Worm (Caenorhabditis elegans) whole organism, L4 larva: ENCODE results near the gene fbxb-48.

Source experiments
- D1046.2 ChIP-seq: fragments of 200-800 bp; sonication (Bioruptor generic); IDR thresholded peaks from 2 replicates; pipeline ENCODE4 v1.3.6; 2022; ENCODE audit warnings: missing genetic modification characterization, missing compliant biosample characterization
- F37D6.2 ChIP-seq: sonication (generic microtip); optimal IDR thresholded peaks from 2 replicates; lab custom pipeline; 2016; ENCODE audit warnings: mild to moderate bottlenecking, missing genetic modification characterization, missing compliant biosample characterization
- F44E2.7 ChIP-seq: fragments of 200-800 bp; sonication (Bioruptor generic); IDR thresholded peaks from 2 replicates; pipeline ENCODE4 v2.1.2; 2022; ENCODE audit warnings: missing genetic modification characterization, missing compliant biosample characterization
- T26A8.4 ChIP-seq: fragments of 200-800 bp; sonication (Bioruptor generic); IDR thresholded peaks from 2 replicates; pipeline ENCODE4 v1.3.6; 2022; ENCODE audit warnings: missing genetic modification characterization, missing compliant biosample characterization
- Y48G9A.11 ChIP-seq: fragments of 200-800 bp; sonication (Bioruptor generic); IDR thresholded peaks from 2 replicates; pipeline ENCODE4 v1.3.6; 2022; ENCODE audit warnings: missing genetic modification reagents, missing genetic modification characterization, missing compliant biosample characterization
- aha-1 ChIP-seq: fragments of 150-350 bp; peaks from one replicate; lab custom pipeline; 2014; ENCODE audit warnings: missing biosample characterization, missing genetic modification characterization
- ama-1 ChIP-seq: fragments of 150-350 bp; optimal IDR thresholded peaks from 2 replicates; lab custom pipeline; 2014; ENCODE audit warnings: inconsistent platforms, mixed read lengths
- arid-1 ChIP-seq: fragments of 200-800 bp; sonication (Bioruptor generic); conservative IDR thresholded peaks from 2 replicates; pipeline ENCODE4 v1.3.6; 2022; ENCODE audit warnings: missing genetic modification reagents, missing genetic modification characterization, missing compliant biosample characterization
- attf-4 ChIP-seq: sonication (generic microtip); optimal IDR thresholded peaks from 3 replicates; lab custom pipeline; 2017; ENCODE audit warnings: missing biosample characterization, missing genetic modification characterization
- ceh-28 ChIP-seq: fragments of 150-350 bp; optimal IDR thresholded peaks from 2 replicates; lab custom pipeline; 2014; ENCODE audit warnings: missing biosample characterization, missing genetic modification reagents, missing genetic modification characterization
- ceh-32 ChIP-seq: sonication (generic microtip); optimal IDR thresholded peaks from 2 replicates; lab custom pipeline; 2016; ENCODE audit warnings: mild to moderate bottlenecking, missing genetic modification characterization, missing compliant biosample characterization; ENCODE audit not compliant: poor library complexity
- ceh-44 ChIP-seq: fragments of 200-800 bp; sonication (Bioruptor generic); IDR thresholded peaks from 2 replicates; pipeline ENCODE4 v1.3.6; 2022; ENCODE audit warnings: missing genetic modification reagents, missing genetic modification characterization, missing compliant biosample characterization
- ceh-82 ChIP-seq: sonication (generic microtip); optimal IDR thresholded peaks from 2 replicates; lab custom pipeline; 2017; ENCODE audit warnings: missing biosample characterization, missing genetic modification characterization
- ctbp-1 ChIP-seq: fragments of 200-800 bp; sonication (Bioruptor generic); IDR thresholded peaks from 2 replicates; pipeline ENCODE4 v1.3.6; 2022; ENCODE audit warnings: missing genetic modification reagents, missing genetic modification characterization, missing compliant biosample characterization
- daf-16 ChIP-seq, 3 experiments: sonication (generic microtip); optimal IDR thresholded peaks; 2 replicates each; lab custom pipeline; 2016 to 2017; ENCODE audit warnings: missing genetic modification characterization in 3 of 3, missing genetic modification reagents in 3 of 3, mild to moderate bottlenecking in 2 of 3, missing compliant biosample characterization in 2 of 3, missing biosample characterization in 1 of 3, moderate library complexity in 1 of 3
- dmd-8 ChIP-seq: fragments of 200-800 bp; sonication (Bioruptor generic); IDR thresholded peaks from 2 replicates; pipeline ENCODE4 v1.3.6; 2022; ENCODE audit warnings: missing genetic modification characterization, missing compliant biosample characterization
- dmd-9 ChIP-seq: fragments of 200-800 bp; sonication (Bioruptor generic); IDR thresholded peaks from 2 replicates; pipeline ENCODE4 v1.3.6; 2022; ENCODE audit warnings: missing genetic modification reagents, missing genetic modification characterization, missing compliant biosample characterization
- dve-1 ChIP-seq: sonication (generic microtip); optimal IDR thresholded peaks from 2 replicates; lab custom pipeline; 2017; ENCODE audit warnings: antibody characterized with exemption, mild to moderate bottlenecking, missing genetic modification characterization, missing compliant biosample characterization; ENCODE audit not compliant: insufficient read depth
- egl-27 ChIP-seq: sonication (generic microtip); optimal IDR thresholded peaks from 3 replicates; lab custom pipeline; 2017; ENCODE audit warnings: missing biosample characterization, missing genetic modification reagents, missing genetic modification characterization
- lin-1 ChIP-seq: fragments of 200-800 bp; sonication (Bioruptor generic); IDR thresholded peaks from 2 replicates; pipeline ENCODE4 v1.3.6; 2022; ENCODE audit warnings: missing genetic modification reagents, missing genetic modification characterization, missing compliant biosample characterization
- lsy-2 ChIP-seq, 2 experiments: fragments of 150-350 bp in 1 of 2; sonication (generic microtip) in 1 of 2; optimal IDR thresholded peaks; 2 replicates each; lab custom pipeline; 2014 to 2017; ENCODE audit warnings: missing biosample characterization in 2 of 2, missing genetic modification characterization in 2 of 2
- mdl-1 ChIP-seq, 2 experiments: fragments of 150-350 bp in 1 of 2; sonication (generic microtip) in 1 of 2; optimal IDR thresholded peaks; 2 replicates each; lab custom pipeline; 2014 to 2017; ENCODE audit warnings: missing biosample characterization in 2 of 2, missing genetic modification characterization in 2 of 2
- mdt-29 ChIP-seq: fragments of 200-800 bp; sonication (Bioruptor generic); IDR thresholded peaks from 2 replicates; pipeline ENCODE4 v1.3.6; 2022; ENCODE audit warnings: missing genetic modification reagents, missing genetic modification characterization, missing compliant biosample characterization
- mep-1 ChIP-seq: fragments of 150-350 bp; sonication (generic microtip); optimal IDR thresholded peaks from 3 replicates; lab custom pipeline; 2014; ENCODE audit warnings: missing biosample characterization, missing genetic modification characterization
- nhr-111 ChIP-seq: fragments of 200-800 bp; sonication (Bioruptor generic); optimal IDR thresholded peaks from 2 replicates; lab custom pipeline; 2018; ENCODE audit warnings: mild to moderate bottlenecking, missing genetic modification characterization, missing compliant biosample characterization
- nhr-28 ChIP-seq: fragments of 150-350 bp; optimal IDR thresholded peaks from 2 replicates; lab custom pipeline; 2014; ENCODE audit warnings: missing biosample characterization, missing genetic modification characterization
- nhr-41 ChIP-seq: fragments of 200-800 bp; sonication (Bioruptor generic); IDR thresholded peaks from 2 replicates; pipeline ENCODE4 v1.3.6; 2022; ENCODE audit warnings: missing genetic modification reagents, missing genetic modification characterization, missing compliant biosample characterization
- nhr-42 ChIP-seq: fragments of 200-800 bp; sonication (Bioruptor generic); IDR thresholded peaks from 2 replicates; pipeline ENCODE4 v1.3.6; 2022; ENCODE audit warnings: missing genetic modification characterization, missing compliant biosample characterization
- nhr-6 ChIP-seq: fragments of 150-350 bp; optimal IDR thresholded peaks from 2 replicates; lab custom pipeline; 2014; ENCODE audit warnings: missing biosample characterization, missing genetic modification characterization
- php-3 ChIP-seq: fragments of 200-800 bp; sonication (Bioruptor generic); IDR thresholded peaks from 2 replicates; pipeline ENCODE4 v1.3.6; 2022; ENCODE audit warnings: missing genetic modification reagents, missing genetic modification characterization, missing compliant biosample characterization
- pqm-1 ChIP-seq: sonication (generic microtip); optimal IDR thresholded peaks from 2 replicates; lab custom pipeline; 2017; ENCODE audit warnings: missing biosample characterization, missing genetic modification characterization
- saeg-2 ChIP-seq: fragments of 200-800 bp; sonication (Bioruptor generic); IDR thresholded peaks from 2 replicates; pipeline ENCODE4 v1.3.6; 2022; ENCODE audit warnings: missing genetic modification reagents, missing genetic modification characterization, missing compliant biosample characterization
- skn-1 ChIP-seq: fragments of 150-350 bp; optimal IDR thresholded peaks from 2 replicates; lab custom pipeline; 2014; ENCODE audit warnings: missing biosample characterization, missing genetic modification characterization
- unc-62 ChIP-seq, 3 experiments: fragments of 150-350 bp in 1 of 3; sonication (generic microtip); optimal IDR thresholded peaks in 2 of 3; peaks in 1 of 3; 1 replicate in 1 of 3; 2 replicates in 2 of 3; lab custom pipeline; 2014 to 2017; ENCODE audit warnings: missing biosample characterization in 3 of 3, missing genetic modification characterization in 3 of 3, missing genetic modification reagents in 3 of 3, missing genotype in 1 of 3
- zip-2 ChIP-seq: fragments of 150-350 bp; optimal IDR thresholded peaks from 2 replicates; lab custom pipeline; 2014; ENCODE audit warnings: missing biosample characterization, missing genetic modification characterization

Gene fbxb-48

ce11 chrII:1757033-1757432 lies 38.0 kb upstream of the fbxb-48 start, which contains the start of gene F36H5.10:
Gene F36H5.10 (plus strand): TSS chrII:1757333.
- TF ChIP-seq aha-1 (tag; lab: Kevin White, UChicago) (peak; percentile 7), egl-27 (tag; lab: Kevin White, UChicago) (no peak)
- TF ChIP-seq, all 104 proteins: peak for 1

- TF ChIP-seq unc-62 (GFP tag; optimal IDR thresholded peaks at IDR 0.05 in 1 of 2; lab: Kevin White, UChicago) (peak in 1 of 2 experiments; percentile 31), unc-62 (tag; optimal IDR thresholded peaks at IDR 0.05; lab: Kevin White, UChicago) (no peak), ceh-28 (tag; lab: Kevin White, UChicago) (no peak)
- TF ChIP-seq, all 104 proteins: peak for 1
Observed at ce11 chrII:1756582-1756981, 37.5 kb upstream of the fbxb-48 start, which contains the start of gene fbxb-53. Gene fbxb-53 (plus strand): TSS chrII:1756882.

- TF ChIP-seq zip-2 (tag; lab: Kevin White, UChicago) (no peak), nhr-41 (no peak), pqm-1 (tag; lab: Kevin White, UChicago) (no peak), attf-4 (tag; lab: Kevin White, UChicago) (no peak), daf-16 (GFP tag; optimal IDR thresholded peaks at IDR 0.05; lab: Kevin White, UChicago) (no peak), daf-16 (tag; optimal IDR thresholded peaks at IDR 0.05; lab: Kevin White, UChicago) (no peak), saeg-2 (GFP tag; lab: Robert Waterston, UW) (no peak), lsy-2 (tag; optimal IDR thresholded peaks at IDR 0.05; lab: Kevin White, UChicago) (no peak), F37D6.2 (no peak), nhr-6 (tag; lab: Kevin White, UChicago) (no peak), dmd-9 (GFP tag; lab: Robert Waterston, UW) (no peak), ctbp-1 (no peak), dve-1 (tag; lab: Kevin White, UChicago) (no peak)
Observed at ce11 chrII:1756072-1756471, 37.0 kb upstream of the fbxb-48 start, which contains the start of gene F36H5.17. Gene F36H5.17 (minus strand): TSS chrII:1756172.

ce11 chrII:1752990-1753389 lies 33.9 kb upstream of the fbxb-48 start, which contains the start of gene F36H5.9:
Gene F36H5.9 (minus strand): TSS chrII:1753090.
- no peak for TF ChIP-seq ama-1 (lab: Kevin White, UChicago)
- no peak for TF ChIP-seq ceh-44 (GFP tag; lab: Robert Waterston, UW)
- no peak for TF ChIP-seq mep-1
- TF ChIP-seq zip-2 (tag; lab: Kevin White, UChicago): no peak
- no peak for TF ChIP-seq ceh-32 (tag; lab: Kevin White, UChicago)
- TF ChIP-seq dmd-8 (GFP tag; lab: Robert Waterston, UW): no peak
- no peak for TF ChIP-seq php-3 (GFP tag; lab: Robert Waterston, UW)
- TF ChIP-seq D1046.2: no peak

- TF ChIP-seq Y48G9A.11 (GFP tag; lab: Robert Waterston, UW) (no peak), aha-1 (tag; lab: Kevin White, UChicago) (peak; percentile 9), mdl-1 (tag; optimal IDR thresholded peaks at IDR 0.05; lab: Kevin White, UChicago) (no peak), D1046.2 (no peak), nhr-42 (GFP tag; lab: Robert Waterston, UW) (no peak), skn-1 (tag; lab: Kevin White, UChicago) (no peak), ceh-32 (tag; lab: Kevin White, UChicago) (no peak)
Observed at ce11 chrII:1750413-1750812, 31.4 kb upstream of the fbxb-48 start, which contains the start of the genes F36H5.13 and F36H5.8. Gene F36H5.13 (minus strand): TSS chrII:1750513. Gene F36H5.8 (minus strand): TSS chrII:1750686.

- no peak for TF ChIP-seq mdt-29 (GFP tag; lab: Robert Waterston, UW)
- TF ChIP-seq dve-1 (tag; lab: Kevin White, UChicago): no peak
- TF ChIP-seq nhr-111 (GFP tag; lab: Kevin White, UChicago): no peak
- no peak for TF ChIP-seq lin-1
- TF ChIP-seq arid-1 (GFP tag; lab: Robert Waterston, UW): no peak
- TF ChIP-seq aha-1 (tag; lab: Kevin White, UChicago): no peak
- no peak for TF ChIP-seq skn-1 (tag; lab: Kevin White, UChicago)
- TF ChIP-seq nhr-28 (tag; lab: Kevin White, UChicago): no peak
- no peak for TF ChIP-seq nhr-41
- TF ChIP-seq ctbp-1: no peak
- TF ChIP-seq ceh-82 (tag; lab: Kevin White, UChicago): no peak
- TF ChIP-seq ceh-44 (GFP tag; lab: Robert Waterston, UW): no peak
- TF ChIP-seq F44E2.7 (GFP tag; lab: Robert Waterston, UW): no peak
- TF ChIP-seq T26A8.4 (GFP tag; lab: Robert Waterston, UW): no peak
- TF ChIP-seq nhr-42 (GFP tag; lab: Robert Waterston, UW): no peak
- TF ChIP-seq, all 104 proteins: peak for 0
Observed at ce11 chrII:1744183-1744582, 25.1 kb upstream of the fbxb-48 start, which contains the start of gene clec-19. Gene clec-19 (plus strand): TSS chrII:1744483.
